Fruit fly (Drosophila melanogaster): ENCODE measurements around the gene CG13040.

Gene CG13040

dm6 chr3L:16290850-16291249 lies 35.7 kb downstream of the CG13040 start, which contains the start of gene CG13045:
CG13045 (minus strand) TSS chr3L:16290950.
- TF ChIP-seq C15 (GFP tag; IDR thresholded peaks at IDR 0.05) = 0 out of 3 replicates have a peak, but pooled peaks have one; percentile 11
- TF ChIP-seq caup (GFP tag; optimal IDR thresholded peaks at IDR 0.05; ENCODE audit: severe bottlenecking) = no peak
- TF ChIP-seq lov (optimal IDR thresholded peaks at IDR 0.05) = no peak
- TF ChIP-seq lov (GFP tag; IDR thresholded peaks at IDR 0.05) = no peak

- TF ChIP-seq phol (tag; optimal IDR thresholded peaks at IDR 0.05) (no peak), Lpt (GFP tag; optimal IDR thresholded peaks at IDR 0.05) (no peak), toy (GFP tag; IDR thresholded peaks at IDR 0.05) (no peak), Nf-YA (GFP tag; IDR thresholded peaks at IDR 0.05) (0 out of 2 replicates have a peak, but pooled peaks have one; percentile 20), CG9817 (tag; optimal IDR thresholded peaks at IDR 0.05) (no peak), CG3847 (GFP tag; IDR thresholded peaks at IDR 0.05) (no peak), Fer1 (GFP tag; optimal IDR thresholded peaks at IDR 0.05) (no peak), org-1 (GFP tag; optimal IDR thresholded peaks at IDR 0.05) (no peak), CG14441 (GFP tag; IDR thresholded peaks at IDR 0.05) (peak; percentile 33; the same call in 1 of the 2 replicates), CG34422 (GFP tag; IDR thresholded peaks at IDR 0.05) (peak; percentile 50; the same call in 1 of the 3 replicates), CG12219 (GFP tag; optimal IDR thresholded peaks at IDR 0.05) (no peak), CG13775 (GFP tag; optimal IDR thresholded peaks at IDR 0.05) (peak; percentile 11), Trl (optimal IDR thresholded peaks at IDR 0.05) (no peak), Trl (GFP tag; optimal IDR thresholded peaks at IDR 0.05) (no peak), CG12659 (GFP tag; optimal IDR thresholded peaks at IDR 0.05) (peak; percentile 19), CG17328 (GFP tag; IDR thresholded peaks at IDR 0.05) (peak; percentile 44; the same call in 1 of the 2 replicates), tin (GFP tag; optimal IDR thresholded peaks at IDR 0.05) (peak; percentile 10), HmgZ (tag; optimal IDR thresholded peaks at IDR 0.05) (no peak), psq (GFP tag; optimal IDR thresholded peaks at IDR 0.05) (no peak), slou (GFP tag; optimal IDR thresholded peaks at IDR 0.05) (no peak), BtbVII (GFP tag; optimal IDR thresholded peaks at IDR 0.05) (no peak), CG14014 (GFP tag; IDR thresholded peaks at IDR 0.05) (no peak), Lhr (GFP tag; optimal IDR thresholded peaks at IDR 0.05) (no peak), CG12299 (tag; optimal IDR thresholded peaks at IDR 0.05) (no peak), Nf-YC (tag; optimal IDR thresholded peaks at IDR 0.05) (no peak), Chrac-16 (GFP tag; optimal IDR thresholded peaks at IDR 0.05) (peak; percentile 9), Hr78 (GFP tag; optimal IDR thresholded peaks at IDR 0.05) (no peak), slbo (GFP tag; IDR thresholded peaks at IDR 0.05) (peak; percentile 22; the same call in 1 of the 2 replicates), repo (GFP tag; optimal IDR thresholded peaks at IDR 0.05) (no peak), gro (GFP tag; optimal IDR thresholded peaks at IDR 0.05) (no peak), jing (GFP tag; optimal IDR thresholded peaks at IDR 0.05) (no peak), Dref (GFP tag; IDR thresholded peaks at IDR 0.05) (no peak), CG10321 (GFP tag; IDR thresholded peaks at IDR 0.05) (0 out of 2 replicates have a peak, but pooled peaks have one; percentile 9), CG3995 (GFP tag; optimal IDR thresholded peaks at IDR 0.05) (no peak), Side (GFP tag; optimal IDR thresholded peaks at IDR 0.05) (no peak), pfk (GFP tag; optimal IDR thresholded peaks at IDR 0.05) (no peak), CG34224 (GFP tag; IDR thresholded peaks at IDR 0.05; ENCODE audit: partially characterized antibody) (no peak), CG8924 (tag; optimal IDR thresholded peaks at IDR 0.05) (no peak), HLH4C (GFP tag; IDR thresholded peaks at IDR 0.05; ENCODE audit: partially characterized antibody) (no peak), az2 (GFP tag; optimal IDR thresholded peaks at IDR 0.05) (peak; percentile 31), CG7271 (tag; optimal IDR thresholded peaks at IDR 0.05) (no peak), Tbp (GFP tag; optimal IDR thresholded peaks at IDR 0.05) (no peak), dysf (GFP tag; IDR thresholded peaks at IDR 0.05) (peak; percentile 61; the same call in 2 of the 3 replicates), ERR (GFP tag; optimal IDR thresholded peaks at IDR 0.05) (no peak), Hr51 (GFP tag; optimal IDR thresholded peaks at IDR 0.05) (peak in 1 of 2 experiments; percentile 69), CG15601 (tag; optimal IDR thresholded peaks at IDR 0.05) (no peak)
Measured at dm6 chr3L:16289067-16289466, 37.5 kb downstream of the CG13040 start.
